Fruit fly (Drosophila melanogaster): Measurements from ENCODE around the gene Gli.

- TF ChIP-seq CG8478 (optimal IDR thresholded peaks at IDR 0.05) (no peak), usp (GFP tag; optimal IDR thresholded peaks at IDR 0.05) (no peak), pan (optimal IDR thresholded peaks at IDR 0.05) (no peak), Dll (optimal IDR thresholded peaks at IDR 0.05) (no peak)
Measured at dm6 chr2L:15742976-15743375, 19.6 kb downstream of the Gli start.
